Fruit fly (Drosophila melanogaster) whole organism, embryonic: ENCODE measurements around the gene PolD2.

Source experiments
- C15 ChIP-seq: fragments of 200-800 bp; sonication (Bioruptor generic); IDR thresholded peaks from 3 replicates; pipeline ENCODE4 v1.3.6; 2022; ENCODE audit warnings: missing biosample characterization, missing genetic modification characterization
- CG10147 ChIP-seq: fragments of 200-800 bp; sonication (Bioruptor generic); optimal IDR thresholded peaks from 2 replicates; lab custom pipeline; 2019; ENCODE audit warnings: missing biosample characterization, mild to moderate bottlenecking, missing genetic modification characterization, moderate library complexity
- CG1024 ChIP-seq: fragments of 200-800 bp; sonication (Bioruptor generic); IDR thresholded peaks from 2 replicates; pipeline ENCODE4 v1.3.6; 2022; ENCODE audit warnings: missing biosample characterization, missing genetic modification characterization
- CG10959 ChIP-seq: fragments of 200-800 bp; sonication (Bioruptor generic); IDR thresholded peaks from 2 replicates; pipeline ENCODE4 v1.3.6; 2022; ENCODE audit warnings: missing biosample characterization, missing genetic modification characterization
- CG11085 ChIP-seq: fragments of 200-800 bp; sonication (Bioruptor generic); IDR thresholded peaks from 2 replicates; pipeline ENCODE4 v1.3.6; 2022; ENCODE audit warnings: missing biosample characterization, missing genetic modification characterization
- CG11560 ChIP-seq: fragments of 200-800 bp; sonication (Bioruptor generic); IDR thresholded peaks from 3 replicates; pipeline ENCODE4 v1.3.6; 2022; ENCODE audit warnings: missing biosample characterization, missing genetic modification characterization
- CG11695 ChIP-seq: fragments of 200-800 bp; sonication (Bioruptor generic); IDR thresholded peaks from 3 replicates; pipeline ENCODE4 v1.3.6; 2022; ENCODE audit warnings: missing biosample characterization, missing genetic modification characterization
- CG12071 ChIP-seq: fragments of 200-800 bp; sonication (Bioruptor generic); optimal IDR thresholded peaks from 3 replicates; lab custom pipeline; 2018; ENCODE audit warnings: missing biosample characterization, mild to moderate bottlenecking, missing genetic modification characterization
- CG12391 ChIP-seq: fragments of 200-800 bp; sonication (Bioruptor generic); optimal IDR thresholded peaks from 3 replicates; lab custom pipeline; 2018; ENCODE audit warnings: missing biosample characterization, mild to moderate bottlenecking, missing genetic modification characterization, moderate library complexity
- CG12744 ChIP-seq: fragments of 200-800 bp; sonication (Bioruptor generic); optimal IDR thresholded peaks from 2 replicates; lab custom pipeline; 2016; ENCODE audit warnings: missing biosample characterization, missing genetic modification characterization
- CG13424 ChIP-seq: fragments of 200-800 bp; sonication (Bioruptor generic); optimal IDR thresholded peaks from 2 replicates; lab custom pipeline; 2019; ENCODE audit warnings: missing biosample characterization, mild to moderate bottlenecking, missing genetic modification characterization, moderate library complexity
- CG15269 ChIP-seq: fragments of 200-800 bp; sonication (Bioruptor generic); optimal IDR thresholded peaks from 2 replicates; lab custom pipeline; 2018; ENCODE audit warnings: missing biosample characterization, mild to moderate bottlenecking, missing genetic modification characterization, moderate library complexity
- CG17328 ChIP-seq: fragments of 200-800 bp; sonication (Bioruptor generic); IDR thresholded peaks from 2 replicates; pipeline ENCODE4 v1.3.6; 2022; ENCODE audit warnings: missing biosample characterization, missing genetic modification characterization
- CG17359 ChIP-seq: fragments of 200-800 bp; sonication (Bioruptor generic); optimal IDR thresholded peaks from 3 replicates; lab custom pipeline; 2018; ENCODE audit warnings: missing biosample characterization, mild to moderate bottlenecking, missing genetic modification characterization, moderate library complexity
- CG17829 ChIP-seq: fragments of 200-800 bp; optimal IDR thresholded peaks from 2 replicates; lab custom pipeline; 2019; ENCODE audit warnings: missing biosample characterization, mild to moderate bottlenecking, missing genetic modification characterization, moderate library complexity
- CG1832 ChIP-seq: fragments of 200-800 bp; sonication (Bioruptor generic); optimal IDR thresholded peaks from 2 replicates; lab custom pipeline; 2017; ENCODE audit warnings: missing biosample characterization, mild to moderate bottlenecking, missing genetic modification characterization, inconsistent platforms
- CG3163 ChIP-seq: fragments of 200-800 bp; sonication (Bioruptor generic); optimal IDR thresholded peaks from 3 replicates; lab custom pipeline; 2016; ENCODE audit warnings: missing biosample characterization, missing genetic modification characterization
- CG33213 ChIP-seq: fragments of 200-800 bp; sonication (Bioruptor generic); optimal IDR thresholded peaks from 3 replicates; lab custom pipeline; 2016; ENCODE audit warnings: missing biosample characterization, missing genetic modification characterization
- CG4282 ChIP-seq: fragments of 200-800 bp; sonication (Bioruptor generic); optimal IDR thresholded peaks from 2 replicates; lab custom pipeline; 2016; ENCODE audit warnings: missing biosample characterization, missing genetic modification characterization
- CG7786 ChIP-seq: fragments of 200-800 bp; sonication (Bioruptor generic); optimal IDR thresholded peaks from 2 replicates; lab custom pipeline; 2016; ENCODE audit warnings: missing biosample characterization, missing genetic modification characterization
- CG8944 ChIP-seq: fragments of 200-800 bp; sonication (Bioruptor generic); optimal IDR thresholded peaks from 3 replicates; lab custom pipeline; 2016; ENCODE audit warnings: missing biosample characterization, missing genetic modification characterization
- CG9727 ChIP-seq: fragments of 200-800 bp; sonication (Bioruptor generic); optimal IDR thresholded peaks from 3 replicates; lab custom pipeline; 2017; ENCODE audit warnings: missing biosample characterization, mild to moderate bottlenecking, missing genetic modification characterization
- Doc3 ChIP-seq: fragments of 200-800 bp; sonication (Bioruptor generic); IDR thresholded peaks from 3 replicates; pipeline ENCODE4 v1.3.6; 2022; ENCODE audit warnings: missing biosample characterization, missing genetic modification characterization; ENCODE audit not compliant: partially characterized antibody
- E2f2 ChIP-seq: fragments of 200-800 bp; sonication (Bioruptor generic); IDR thresholded peaks from 2 replicates; pipeline ENCODE4 v1.3.6; 2022; ENCODE audit warnings: missing biosample characterization, missing genetic modification characterization
- Eip74EF ChIP-seq, 2 experiments: fragments of 200-800 bp in 1 of 2; fragments of >200 bp in 1 of 2; sonication (Bioruptor generic) in 1 of 2; optimal IDR thresholded peaks; 2 replicates each; lab custom pipeline; 2017 to 2019; ENCODE audit warnings: missing biosample characterization in 2 of 2, missing genetic modification characterization in 2 of 2, mild to moderate bottlenecking in 1 of 2, moderate library complexity in 1 of 2
- Elba2 ChIP-seq: fragments of 200-800 bp; sonication (Bioruptor generic); optimal IDR thresholded peaks from 3 replicates; lab custom pipeline; 2016; ENCODE audit warnings: missing biosample characterization, missing genetic modification characterization
- Gug ChIP-seq: fragments of 200-800 bp; sonication (Bioruptor generic); IDR thresholded peaks from 4 replicates; pipeline ENCODE4 v1.3.6; 2022; ENCODE audit warnings: missing biosample characterization, missing genetic modification characterization
- HLHmδ ChIP-seq: fragments of 200-800 bp; sonication (Bioruptor generic); optimal IDR thresholded peaks from 2 replicates; lab custom pipeline; 2018; ENCODE audit warnings: missing biosample characterization, mild to moderate bottlenecking, missing genetic modification characterization, moderate library complexity
- Lim3 ChIP-seq: fragments of 200-800 bp; sonication (Bioruptor generic); IDR thresholded peaks from 2 replicates; pipeline ENCODE4 v1.3.6; 2022; ENCODE audit warnings: missing biosample characterization, missing genetic modification characterization
- NK7.1 ChIP-seq: fragments of 200-800 bp; sonication (Bioruptor generic); optimal IDR thresholded peaks from 3 replicates; lab custom pipeline; 2016; ENCODE audit warnings: missing biosample characterization, missing genetic modification characterization
- Oli ChIP-seq: fragments of 200-800 bp; sonication (Bioruptor generic); optimal IDR thresholded peaks from 2 replicates; lab custom pipeline; 2018; ENCODE audit warnings: missing biosample characterization, mild to moderate bottlenecking, missing genetic modification characterization, moderate library complexity
- Ravus ChIP-seq: fragments of 200-800 bp; sonication (Bioruptor generic); IDR thresholded peaks from 2 replicates; pipeline ENCODE4 v1.3.6; 2022; ENCODE audit warnings: missing biosample characterization, missing genetic modification characterization
- al ChIP-seq: fragments of 200-800 bp; sonication (Bioruptor generic); IDR thresholded peaks from 2 replicates; pipeline ENCODE4 v1.3.6; 2022; ENCODE audit warnings: missing biosample characterization, missing genetic modification characterization
- bigmax ChIP-seq: fragments of 200-800 bp; sonication (Bioruptor generic); optimal IDR thresholded peaks from 2 replicates; lab custom pipeline; 2018; ENCODE audit warnings: missing biosample characterization, mild to moderate bottlenecking, missing genetic modification characterization
- crp ChIP-seq, 2 experiments: fragments of 200-800 bp; sonication (Bioruptor generic); optimal IDR thresholded peaks; 2 replicates in 1 of 2; 3 replicates in 1 of 2; lab custom pipeline; 2017; ENCODE audit warnings: missing biosample characterization in 2 of 2, missing genetic modification characterization in 2 of 2, mild to moderate bottlenecking in 1 of 2, moderate library complexity in 1 of 2
- dan ChIP-seq: fragments of 200-800 bp; sonication (Bioruptor generic); IDR thresholded peaks from 2 replicates; pipeline ENCODE4 v1.3.6; 2022; ENCODE audit warnings: missing biosample characterization, missing genetic modification characterization
- eyg ChIP-seq: fragments of 200-800 bp; sonication (Bioruptor generic); optimal IDR thresholded peaks from 3 replicates; lab custom pipeline; 2016; ENCODE audit warnings: missing biosample characterization, missing genetic modification characterization
- gsb-n ChIP-seq: fragments of 200-800 bp; sonication (Bioruptor generic); optimal IDR thresholded peaks from 3 replicates; lab custom pipeline; 2018; ENCODE audit warnings: missing biosample characterization, mild to moderate bottlenecking, missing genetic modification characterization
- jing ChIP-seq: fragments of 200-800 bp; sonication (Bioruptor generic); optimal IDR thresholded peaks from 2 replicates; lab custom pipeline; 2018; ENCODE audit warnings: missing biosample characterization, mild to moderate bottlenecking, missing genetic modification characterization
- lov ChIP-seq, 2 experiments: fragments of 200-800 bp in 1 of 2; fragments of >200 bp in 1 of 2; sonication (Bioruptor generic) in 1 of 2; IDR thresholded peaks in 1 of 2; optimal IDR thresholded peaks in 1 of 2; 2 replicates in 1 of 2; 3 replicates in 1 of 2; pipeline versions ENCODE4 v1.3.6 to Lab custom; 2017 to 2022; ENCODE audit warnings: missing biosample characterization in 1 of 2, missing genetic modification characterization in 1 of 2
- nau ChIP-seq: fragments of 200-800 bp; sonication (Bioruptor generic); optimal IDR thresholded peaks from 3 replicates; lab custom pipeline; 2017; ENCODE audit warnings: missing biosample characterization, mild to moderate bottlenecking, missing genetic modification characterization, missing genetic modification reagents
- pfk ChIP-seq: fragments of 200-800 bp; sonication (Bioruptor generic); optimal IDR thresholded peaks from 2 replicates; lab custom pipeline; 2018; ENCODE audit warnings: missing biosample characterization, mild to moderate bottlenecking, missing genetic modification characterization, moderate library complexity
- pros ChIP-seq: fragments of 200-800 bp; sonication (Bioruptor generic); optimal IDR thresholded peaks from 3 replicates; lab custom pipeline; 2019; ENCODE audit warnings: missing biosample characterization, mild to moderate bottlenecking, missing genetic modification characterization, moderate library complexity
- repo ChIP-seq: fragments of 200-800 bp; sonication (Bioruptor generic); optimal IDR thresholded peaks from 2 replicates; lab custom pipeline; 2016; ENCODE audit warnings: missing biosample characterization, missing genetic modification characterization
- schlank ChIP-seq: fragments of 200-800 bp; sonication (Bioruptor generic); optimal IDR thresholded peaks from 2 replicates; lab custom pipeline; 2018; ENCODE audit warnings: missing biosample characterization, mild to moderate bottlenecking, missing genetic modification characterization
- seq ChIP-seq: fragments of 200-800 bp; sonication (Bioruptor generic); IDR thresholded peaks from 2 replicates; pipeline ENCODE4 v1.3.6; 2022; ENCODE audit warnings: missing biosample characterization, missing genetic modification characterization
- sob ChIP-seq: fragments of 200-800 bp; sonication (Bioruptor generic); IDR thresholded peaks from 2 replicates; pipeline ENCODE4 v1.3.6; 2022; ENCODE audit warnings: missing biosample characterization, missing genetic modification characterization
- tio ChIP-seq: fragments of 200-800 bp; sonication (Bioruptor generic); optimal IDR thresholded peaks from 2 replicates; lab custom pipeline; 2017; ENCODE audit warnings: missing biosample characterization, missing genetic modification characterization, inconsistent platforms
- vfl ChIP-seq: fragments of 200-800 bp; sonication (Bioruptor generic); optimal IDR thresholded peaks from 2 replicates; lab custom pipeline; 2016; ENCODE audit warnings: missing biosample characterization, missing genetic modification characterization

The PolD2 gene

DNA sequence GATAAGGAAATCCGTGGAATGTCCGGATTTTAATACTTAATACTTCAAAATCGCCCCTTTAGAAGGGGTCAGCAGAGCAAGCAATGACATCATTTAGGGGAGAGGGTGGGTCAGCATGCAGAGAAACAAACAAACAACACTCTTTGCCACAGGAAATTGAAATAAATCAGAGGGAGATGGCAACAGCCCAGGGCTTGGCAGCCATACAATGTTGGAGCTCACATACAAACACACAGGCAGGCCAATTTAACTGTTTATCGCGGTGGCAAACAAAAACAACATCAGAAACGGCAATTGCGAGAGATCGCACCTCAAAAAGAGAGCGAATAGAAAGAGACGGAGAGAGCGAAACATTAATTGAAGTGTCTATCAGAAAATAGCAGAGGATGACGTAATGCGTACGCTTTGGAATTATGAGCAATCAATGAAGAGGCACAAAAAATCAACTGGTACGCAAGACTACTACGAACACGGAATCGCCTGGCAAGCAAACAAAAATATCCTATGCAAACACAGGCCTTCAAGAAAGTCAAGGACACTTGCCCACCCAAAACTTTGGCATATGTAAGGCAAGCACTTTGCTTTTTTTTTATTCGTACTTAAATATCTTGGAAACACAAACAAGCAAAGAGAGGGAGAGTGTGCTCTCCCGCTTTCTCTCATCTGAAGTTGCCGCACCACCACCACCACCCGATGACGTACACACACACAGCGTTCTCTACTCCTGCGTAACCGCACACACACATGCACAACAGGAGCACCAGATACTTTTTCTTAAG is 18.9 kb downstream of the PolD2 start (continued):
- peak; percentile 21; the same call in 1 of the 2 replicates for TF ChIP-seq seq
- peak; percentile 26 for TF ChIP-seq HLHmδ (GFP tag; lab: Kevin White, UChicago)
- TF ChIP-seq CG3163 (GFP tag; lab: Kevin White, UChicago), result peak; percentile 53
- TF ChIP-seq E2f2 (GFP tag; lab: Robert Waterston, UW), result peak; percentile 26
- no peak for TF ChIP-seq al
- TF ChIP-seq Ravus (GFP tag; lab: Robert Waterston, UW), result no peak
- no peak for TF ChIP-seq Gug (GFP tag; lab: Robert Waterston, UW)
- TF ChIP-seq CG1024 (GFP tag; lab: Robert Waterston, UW), result peak; percentile 52; the same call in 1 of the 2 replicates
- no peak for TF ChIP-seq Lim3 (GFP tag; lab: Robert Waterston, UW)
- TF ChIP-seq Oli, result no peak
- TF ChIP-seq nau, result no peak
- no peak for TF ChIP-seq dan (GFP tag; lab: Robert Waterston, UW)
- no peak for TF ChIP-seq crp (GFP tag; optimal IDR thresholded peaks at IDR 0.05; lab: Kevin White, UChicago)
- TF ChIP-seq CG8944 (GFP tag; lab: Kevin White, UChicago), result no peak
- no peak for TF ChIP-seq CG13424 (tag; lab: Kevin White, UChicago)
- TF ChIP-seq CG12744, result no peak
- TF ChIP-seq sob, result peak; percentile 61; the same call in 1 of the 2 replicates
- peak; percentile 32 for TF ChIP-seq schlank (tag; lab: Kevin White, UChicago)
- TF ChIP-seq CG4282 (GFP tag; lab: Kevin White, UChicago), result no peak
- no peak for TF ChIP-seq Elba2 (GFP tag; lab: Kevin White, UChicago)
- no peak for TF ChIP-seq CG17328 (GFP tag; lab: Robert Waterston, UW)
- TF ChIP-seq vfl (GFP tag; lab: Kevin White, UChicago), result no peak
- TF ChIP-seq pros (GFP tag; lab: Kevin White, UChicago), result peak; percentile 67
- TF ChIP-seq CG10147, result no peak
- TF ChIP-seq pfk (GFP tag; lab: Kevin White, UChicago), result peak; percentile 43
- TF ChIP-seq CG33213 (GFP tag; lab: Kevin White, UChicago), result no peak
- no peak for TF ChIP-seq CG17829 (tag; lab: Kevin White, UChicago)
- peak; percentile 63 for TF ChIP-seq CG1832 (GFP tag; lab: Kevin White, UChicago)
- TF ChIP-seq C15 (GFP tag; lab: Robert Waterston, UW), result no peak
- TF ChIP-seq CG15269, result no peak
- no peak for TF ChIP-seq CG11560 (tag; lab: Robert Waterston, UW)
- peak; percentile 31 for TF ChIP-seq CG9727 (GFP tag; lab: Kevin White, UChicago)
- no peak for TF ChIP-seq tio (GFP tag; lab: Kevin White, UChicago)
- no peak for TF ChIP-seq repo
- no peak for TF ChIP-seq CG10959
- peak; percentile 63; the same call in 1 of the 3 replicates for TF ChIP-seq CG11695 (GFP tag; lab: Robert Waterston, UW)
- TF ChIP-seq Doc3 (GFP tag; lab: Robert Waterston, UW), result no peak
- no peak for TF ChIP-seq eyg (GFP tag; lab: Kevin White, UChicago)
- TF ChIP-seq CG12391 (tag; lab: Kevin White, UChicago), result no peak
- TF ChIP-seq NK7.1 (GFP tag; lab: Kevin White, UChicago), result no peak
- TF ChIP-seq CG12071, result peak; percentile 71
- peak; percentile 71 for TF ChIP-seq lov (optimal IDR thresholded peaks at IDR 0.05; lab: Kevin White, UChicago)
- peak; percentile 54; the same call in 1 of the 3 replicates for TF ChIP-seq lov (GFP tag; IDR thresholded peaks at IDR 0.05; lab: Robert Waterston, UW)
- TF ChIP-seq jing (GFP tag; lab: Kevin White, UChicago), result no peak
- TF ChIP-seq Eip74EF (GFP tag; optimal IDR thresholded peaks at IDR 0.05; lab: Kevin White, UChicago), result peak in 1 of 2 experiments; percentile 63
- TF ChIP-seq gsb-n (tag; lab: Kevin White, UChicago), result no peak
- TF ChIP-seq bigmax, result no peak
- no peak for TF ChIP-seq CG7786 (GFP tag; lab: Kevin White, UChicago)
- TF ChIP-seq CG17359 (tag; lab: Kevin White, UChicago), result peak; percentile 37
- no peak for TF ChIP-seq CG11085
